Worm (Caenorhabditis elegans) whole organism, midembryonic: ENCODE data around the gene nep-12.

Experiments used
- T22C8.4 ChIP-seq: fragments of 200-800 bp; sonication (Bioruptor generic); IDR thresholded peaks from 2 replicates; pipeline ENCODE4 v1.3.6; 2022; ENCODE audit warnings: missing genetic modification characterization, missing compliant biosample characterization
- cog-1 ChIP-seq: sonication (generic microtip); optimal IDR thresholded peaks from 2 replicates; lab custom pipeline; 2016; ENCODE audit warnings: missing genetic modification characterization, missing compliant biosample characterization
- flt-1 ChIP-seq: fragments of 200-800 bp; sonication (Bioruptor generic); IDR thresholded peaks from 2 replicates; pipeline ENCODE4 v1.3.6; 2022; ENCODE audit warnings: missing genetic modification characterization, missing compliant biosample characterization
- klf-2 ChIP-seq: fragments of 200-800 bp; sonication (Bioruptor generic); conservative IDR thresholded peaks from 2 replicates; pipeline ENCODE4 v1.3.6; 2022; ENCODE audit warnings: missing genetic modification reagents, missing genetic modification characterization, missing compliant biosample characterization
- med-1 ChIP-seq: sonication (generic microtip); optimal IDR thresholded peaks from 2 replicates; lab custom pipeline; 2017; ENCODE audit warnings: missing genetic modification characterization, mild to moderate bottlenecking, missing compliant biosample characterization, antibody characterized with exemption, missing genetic modification reagents; ENCODE audit not compliant: insufficient read depth
- ref-1 ChIP-seq: fragments of 200-800 bp; sonication (Bioruptor generic); conservative IDR thresholded peaks from 2 replicates; pipeline ENCODE4 v1.3.6; 2022; ENCODE audit warnings: missing genetic modification reagents, missing genetic modification characterization, missing compliant biosample characterization
- tab-1 ChIP-seq: fragments of 200-800 bp; sonication (Bioruptor generic); IDR thresholded peaks from 2 replicates; pipeline ENCODE4 v1.3.6; 2022; ENCODE audit warnings: missing genetic modification characterization, missing compliant biosample characterization
- ztf-23 ChIP-seq: fragments of 200-800 bp; sonication (Bioruptor generic); IDR thresholded peaks from 2 replicates; pipeline ENCODE4 v1.3.6; 2022; ENCODE audit warnings: missing genetic modification reagents, missing genetic modification characterization, missing compliant biosample characterization
- ztf-29 ChIP-seq: fragments of 200-800 bp; sonication (Bioruptor generic); IDR thresholded peaks from 2 replicates; pipeline ENCODE4 v1.3.6; 2022; ENCODE audit warnings: missing genetic modification reagents, missing genetic modification characterization, missing compliant biosample characterization

nep-12 gene

DNA sequence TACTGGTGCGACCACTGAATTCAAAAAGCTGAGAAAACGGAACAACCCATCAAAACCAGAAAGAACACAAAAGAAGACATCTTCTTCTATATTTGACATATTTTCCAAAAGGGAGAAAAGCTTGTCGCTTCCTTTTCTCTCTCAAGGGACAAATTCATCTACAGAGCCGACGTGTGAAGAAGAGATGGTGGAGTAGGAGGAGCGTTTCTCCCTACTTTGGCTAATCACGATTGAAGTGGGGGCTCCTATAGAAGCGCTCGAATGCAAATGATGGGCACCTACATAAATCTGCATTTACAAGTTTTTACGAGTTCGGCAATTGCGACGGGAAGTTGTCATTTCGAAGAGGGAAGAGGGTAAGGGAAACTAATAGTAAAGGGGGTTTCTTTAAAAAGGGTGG is 21.9 kb upstream of the nep-12 start:
- TF ChIP-seq ztf-23 (GFP tag; lab: Robert Waterston, UW) (no peak), ztf-29 (GFP tag; lab: Robert Waterston, UW) (no peak), cog-1 (tag; lab: Kevin White, UChicago) (no peak), klf-2 (GFP tag; lab: Robert Waterston, UW) (no peak), flt-1 (no peak), tab-1 (GFP tag; lab: Robert Waterston, UW) (no peak), med-1 (GFP tag; lab: Kevin White, UChicago) (no peak), T22C8.4 (no peak), ref-1 (GFP tag; lab: Robert Waterston, UW) (no peak)

DNA sequence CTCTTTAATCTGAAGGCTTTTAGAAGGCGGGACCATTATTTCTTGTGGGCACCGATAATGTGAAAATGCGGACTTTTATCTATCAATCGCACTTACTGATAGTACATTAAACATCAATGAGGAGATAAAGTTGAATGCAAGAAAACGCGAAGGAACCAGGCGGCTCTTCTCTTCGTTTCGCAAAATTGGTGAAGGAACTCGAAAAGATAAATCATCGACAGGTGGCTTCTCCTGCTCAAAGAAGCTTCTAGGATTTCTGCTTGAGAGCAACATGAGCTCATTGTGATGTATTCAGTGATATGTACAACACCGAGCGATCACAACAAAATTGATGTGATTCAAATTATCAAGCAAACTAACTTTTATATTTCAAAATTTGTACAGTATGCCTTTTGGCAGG is 21.5 kb upstream of the nep-12 start:
- TF ChIP-seq tab-1 (GFP tag; lab: Robert Waterston, UW) (no peak), med-1 (GFP tag; lab: Kevin White, UChicago) (no peak), flt-1 (no peak), ztf-23 (GFP tag; lab: Robert Waterston, UW) (no peak), klf-2 (GFP tag; lab: Robert Waterston, UW) (no peak), cog-1 (tag; lab: Kevin White, UChicago) (no peak), T22C8.4 (no peak), ztf-29 (GFP tag; lab: Robert Waterston, UW) (no peak), ref-1 (GFP tag; lab: Robert Waterston, UW) (no peak)

DNA sequence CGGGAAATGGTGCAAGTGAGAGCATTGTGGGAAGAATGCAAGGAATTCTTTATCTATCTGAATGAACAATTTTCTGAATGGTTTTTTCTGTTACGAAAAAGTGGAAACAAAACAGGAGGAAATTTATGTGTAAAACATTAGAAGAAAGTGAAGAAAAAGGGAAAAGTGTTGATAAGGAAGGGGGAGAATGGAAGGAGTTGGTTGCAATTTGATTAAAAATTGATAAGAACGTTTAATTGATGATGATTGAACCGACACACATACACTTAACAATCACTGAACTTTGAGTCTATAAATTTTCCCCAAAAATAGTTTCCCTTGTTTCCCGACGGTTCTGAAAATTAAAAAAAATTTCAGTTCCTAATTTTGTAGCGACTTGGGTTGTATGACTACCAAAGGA is 18.6 kb upstream of the nep-12 start:
- TF ChIP-seq flt-1 (no peak), tab-1 (GFP tag; lab: Robert Waterston, UW) (no peak), T22C8.4 (no peak), med-1 (GFP tag; lab: Kevin White, UChicago) (no peak), klf-2 (GFP tag; lab: Robert Waterston, UW) (no peak), ztf-23 (GFP tag; lab: Robert Waterston, UW) (no peak), cog-1 (tag; lab: Kevin White, UChicago) (no peak), ref-1 (GFP tag; lab: Robert Waterston, UW) (no peak), ztf-29 (GFP tag; lab: Robert Waterston, UW) (no peak)

DNA sequence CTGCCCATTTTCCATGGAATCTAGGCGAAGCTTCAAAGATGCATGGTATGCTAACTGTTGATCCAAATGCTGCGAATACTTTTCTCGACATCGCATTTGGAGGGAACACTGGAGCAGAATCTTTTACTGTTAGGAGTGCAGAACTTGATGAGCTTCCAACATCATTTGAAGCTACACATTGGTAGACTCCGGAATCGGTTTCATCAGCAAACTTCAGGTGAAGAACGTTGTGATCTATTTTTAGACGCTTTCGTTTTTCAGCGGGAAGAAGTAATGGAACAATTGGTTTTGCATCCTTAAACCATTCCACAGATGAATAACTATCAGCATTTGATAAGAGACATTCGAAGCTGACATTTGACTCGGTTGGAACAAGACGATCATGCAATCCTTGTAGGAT is 16.2 kb upstream of the nep-12 start:
- TF ChIP-seq ref-1 (GFP tag; lab: Robert Waterston, UW) (no peak), ztf-23 (GFP tag; lab: Robert Waterston, UW) (no peak), T22C8.4 (no peak), med-1 (GFP tag; lab: Kevin White, UChicago) (no peak), klf-2 (GFP tag; lab: Robert Waterston, UW) (no peak), cog-1 (tag; lab: Kevin White, UChicago) (no peak), ztf-29 (GFP tag; lab: Robert Waterston, UW) (no peak), tab-1 (GFP tag; lab: Robert Waterston, UW) (no peak), flt-1 (no peak)

DNA sequence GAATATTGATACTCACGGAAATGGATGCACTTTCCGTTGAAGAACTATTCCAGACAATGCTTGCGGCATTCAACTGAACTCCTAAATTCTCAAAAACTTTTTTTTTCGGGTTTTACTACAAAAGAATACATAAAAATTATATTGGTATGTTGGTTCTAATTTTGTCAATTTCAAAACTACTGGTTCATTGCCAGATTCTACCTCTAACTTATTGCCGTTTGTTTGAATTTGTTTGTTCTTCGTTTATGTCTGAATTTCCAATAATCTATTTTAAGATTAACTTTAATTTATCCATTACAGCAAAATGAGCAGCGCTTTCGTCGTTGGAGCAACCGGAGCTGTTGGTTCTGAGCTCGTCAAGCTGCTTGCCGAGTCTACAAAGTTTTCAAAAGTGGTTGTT is 12.7 kb upstream of the nep-12 start, which contains the start of gene C33F10.14:
TSS of gene C33F10.14 (plus strand) at position 301 of the 400 bp plus-strand sequence.
- TF ChIP-seq klf-2 (GFP tag; lab: Robert Waterston, UW) = no peak
- TF ChIP-seq ztf-23 (GFP tag; lab: Robert Waterston, UW) = no peak
- no peak for TF ChIP-seq ref-1 (GFP tag; lab: Robert Waterston, UW)
- no peak for TF ChIP-seq flt-1
- no peak for TF ChIP-seq tab-1 (GFP tag; lab: Robert Waterston, UW)
- no peak for TF ChIP-seq ztf-29 (GFP tag; lab: Robert Waterston, UW)
- TF ChIP-seq cog-1 (tag; lab: Kevin White, UChicago) = no peak
- TF ChIP-seq med-1 (GFP tag; lab: Kevin White, UChicago) = no peak
- no peak for TF ChIP-seq T22C8.4

DNA sequence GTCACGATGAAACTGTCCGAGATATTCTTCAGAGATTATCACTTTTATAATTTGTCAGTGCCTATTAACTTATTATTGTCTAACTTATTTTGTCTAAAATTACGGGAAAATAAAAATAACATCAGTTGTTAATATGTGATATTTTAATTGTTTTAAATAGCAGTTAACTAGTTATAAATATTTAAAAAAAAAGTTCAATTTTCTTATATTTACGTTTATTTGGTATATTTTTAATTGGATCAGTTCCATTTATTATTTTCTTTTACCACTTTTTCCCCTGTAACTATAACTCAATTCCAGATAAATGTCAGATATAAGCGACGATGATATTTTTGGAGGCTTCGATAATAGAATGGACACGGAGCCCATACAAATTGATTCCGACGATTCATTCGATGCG is 11.1 kb upstream of the nep-12 start, which contains the start of gene C33F10.4:
TSS of gene C33F10.4 (plus strand) at position 301 of the 400 bp plus-strand sequence.
- TF ChIP-seq ref-1 (GFP tag; lab: Robert Waterston, UW) (no peak), klf-2 (GFP tag; lab: Robert Waterston, UW) (no peak), cog-1 (tag; lab: Kevin White, UChicago) (no peak), T22C8.4 (no peak), tab-1 (GFP tag; lab: Robert Waterston, UW) (no peak), ztf-23 (GFP tag; lab: Robert Waterston, UW) (no peak), flt-1 (no peak), ztf-29 (GFP tag; lab: Robert Waterston, UW) (no peak)

DNA sequence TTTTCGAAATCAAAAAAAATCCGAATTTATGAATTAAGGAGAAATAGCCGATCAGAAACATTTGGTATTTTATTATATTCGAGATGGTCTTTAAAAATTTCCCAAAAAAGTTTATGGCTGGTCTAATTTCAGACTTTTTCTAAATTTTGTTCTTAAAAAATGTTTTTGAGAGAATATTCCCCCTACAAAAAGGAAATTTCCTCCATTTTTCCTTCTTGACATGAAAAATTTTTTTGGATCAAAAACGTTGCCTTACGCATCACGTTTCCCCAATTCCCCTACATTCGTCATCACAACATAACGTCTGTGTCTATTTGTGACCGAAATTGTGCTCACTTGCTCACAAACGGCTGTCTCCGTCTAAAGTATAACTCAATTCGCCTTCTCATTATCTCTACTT is 9.0 kb upstream of the nep-12 start:
- no peak for TF ChIP-seq klf-2 (GFP tag; lab: Robert Waterston, UW)

DNA sequence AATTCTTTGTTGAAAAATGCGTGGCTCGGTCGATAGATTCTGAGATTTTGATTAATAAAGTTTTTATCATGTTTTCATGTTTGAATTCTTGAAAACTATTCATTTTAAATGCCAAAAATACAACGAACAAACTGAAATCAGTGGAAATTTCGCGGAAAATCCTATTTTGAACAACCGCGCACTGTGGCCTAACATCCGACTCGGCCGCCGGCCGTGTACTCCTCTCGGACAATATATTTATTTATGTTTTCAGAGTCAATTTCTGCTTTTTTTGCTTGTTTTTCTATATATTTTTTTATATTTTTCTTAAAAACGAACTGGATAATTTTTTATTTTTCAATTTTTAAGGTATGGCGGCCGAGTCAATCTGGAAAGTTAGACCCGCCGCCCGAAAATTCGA is 6.9 kb upstream of the nep-12 start, which contains the start of gene F26G1.1:
TSS of gene F26G1.1 (plus strand) at position 347 of the 400 bp plus-strand sequence.
- TF ChIP-seq cog-1 (tag; lab: Kevin White, UChicago) = peak; percentile 24
- TF ChIP-seq flt-1 = peak; percentile 82
- TF ChIP-seq tab-1 (GFP tag; lab: Robert Waterston, UW) = no peak
- peak; percentile 81 for TF ChIP-seq ztf-23 (GFP tag; lab: Robert Waterston, UW)
- no peak for TF ChIP-seq ref-1 (GFP tag; lab: Robert Waterston, UW)
- no peak for TF ChIP-seq ztf-29 (GFP tag; lab: Robert Waterston, UW)
- TF ChIP-seq klf-2 (GFP tag; lab: Robert Waterston, UW) = no peak
- no peak for TF ChIP-seq T22C8.4
- TF ChIP-seq med-1 (GFP tag; lab: Kevin White, UChicago) = no peak

DNA sequence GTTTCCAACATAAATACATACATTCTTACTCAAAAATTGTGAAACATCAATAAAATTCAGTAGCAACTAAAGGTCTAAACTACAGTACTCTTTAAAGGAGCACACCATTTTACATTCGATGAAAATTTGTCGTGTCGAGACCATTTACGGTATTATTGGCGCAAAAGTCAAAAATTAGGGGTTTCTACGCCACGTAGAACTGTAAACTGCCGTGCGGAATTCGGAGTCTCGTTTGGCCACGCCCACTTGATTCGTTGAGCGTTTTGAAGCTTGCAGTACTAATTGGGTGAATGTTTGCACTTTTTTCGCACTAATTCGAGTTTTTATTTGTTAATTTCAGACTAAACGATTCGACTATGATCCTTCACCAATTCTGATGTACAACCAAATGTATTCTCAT is 6.4 kb upstream of the nep-12 start:
- peak; percentile 25; the same call in 1 of the 2 replicates for TF ChIP-seq flt-1
- no peak for TF ChIP-seq ref-1 (GFP tag; lab: Robert Waterston, UW)
- TF ChIP-seq ztf-23 (GFP tag; lab: Robert Waterston, UW) = no peak

DNA sequence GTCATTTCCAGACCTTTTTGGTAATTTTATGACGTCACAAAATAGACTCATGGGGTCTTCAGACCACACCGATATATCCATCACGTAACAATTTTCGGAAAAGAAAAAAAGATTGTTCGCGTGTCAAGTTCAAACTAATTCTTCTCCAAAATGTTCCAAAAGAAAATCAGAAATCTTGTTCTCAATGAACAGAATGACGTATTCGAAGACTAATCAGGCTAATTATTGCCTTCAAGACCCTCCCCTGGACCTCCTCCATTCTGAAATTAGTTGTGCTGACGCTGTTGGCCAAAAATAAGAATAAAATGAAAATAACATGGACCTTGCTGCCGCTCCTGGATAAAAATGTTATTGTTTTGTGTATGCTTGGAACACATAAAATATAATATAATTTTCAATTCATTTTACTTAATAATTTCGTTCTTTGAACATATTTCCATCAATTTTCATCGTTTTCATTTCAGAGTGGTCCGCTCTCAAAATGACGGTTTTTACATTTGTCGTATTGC is 5.6 kb upstream of the nep-12 start, which contains the start of gene F26G1.15:
TSS of gene F26G1.15 (plus strand) at position 459 of the 509 bp plus-strand sequence.
- TF ChIP-seq med-1 (GFP tag; lab: Kevin White, UChicago) (no peak), cog-1 (tag; lab: Kevin White, UChicago) (no peak), T22C8.4 (no peak), ztf-23 (GFP tag; lab: Robert Waterston, UW) (no peak), flt-1 (no peak), ref-1 (GFP tag; lab: Robert Waterston, UW) (no peak), tab-1 (GFP tag; lab: Robert Waterston, UW) (no peak)
